Worm (Caenorhabditis elegans): Measurements from ENCODE around the gene Y39F10C.3.

DNA sequence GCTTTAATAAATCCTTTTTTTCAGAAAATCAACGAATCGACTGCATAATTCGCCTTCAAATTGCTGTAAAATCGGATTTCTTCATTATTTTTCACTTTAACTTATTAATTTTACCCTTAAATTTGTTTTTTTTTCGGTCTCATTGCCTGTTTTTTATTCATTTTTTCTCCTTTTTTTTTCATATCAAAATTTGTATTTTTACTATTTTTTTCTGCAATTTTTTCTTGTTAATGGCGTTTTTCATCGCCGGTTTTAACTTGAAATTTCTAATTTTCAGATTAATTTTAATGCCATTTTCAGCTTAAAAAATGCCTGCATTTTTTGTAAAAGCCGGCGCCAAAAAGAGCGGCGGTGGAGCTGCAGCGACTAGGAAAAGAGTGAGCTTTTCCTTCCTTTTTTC lies 34.9 kb downstream of the Y39F10C.3 start, which contains the start of gene T02H6.1:
- TF ChIP-seq madf-6 (GFP tag; IDR thresholded peaks at IDR 0.05) (no peak), dpff-1 (tag; optimal IDR thresholded peaks at IDR 0.05) (no peak), nhr-120 (GFP tag; IDR thresholded peaks at IDR 0.05) (no peak), ama-1 (optimal IDR thresholded peaks at IDR 0.05) (no peak), ama-1 (GFP tag; optimal IDR thresholded peaks at IDR 0.05) (no peak), snpc-4 (GFP tag; optimal IDR thresholded peaks at IDR 0.05) (no peak), snpc-4 (tag; optimal IDR thresholded peaks at IDR 0.05) (no peak), ceh-27 (GFP tag; optimal IDR thresholded peaks at IDR 0.05) (no peak), unc-62 (GFP tag; optimal IDR thresholded peaks at IDR 0.05) (no peak), gei-17 (GFP tag; optimal IDR thresholded peaks at IDR 0.05) (no peak)
